Fruit fly (Drosophila melanogaster) whole organism, embryonic: ENCODE results near the gene Rpn2.

ENCODE experiments used
- BEAF-32 ChIP-seq: fragments of 200-800 bp; sonication (Bioruptor generic); optimal IDR thresholded peaks from 3 replicates; lab custom pipeline; 2017; ENCODE audit warnings: missing biosample characterization, missing genetic modification characterization, mild to moderate bottlenecking, moderate library complexity, missing genetic modification reagents
- CG11456 ChIP-seq: fragments of 200-800 bp; sonication (Bioruptor generic); IDR thresholded peaks from 3 replicates; pipeline ENCODE4 v1.3.6; 2022; ENCODE audit warnings: missing biosample characterization, missing genetic modification characterization
- CG12071 ChIP-seq: fragments of 200-800 bp; sonication (Bioruptor generic); optimal IDR thresholded peaks from 3 replicates; lab custom pipeline; 2018; ENCODE audit warnings: missing biosample characterization, mild to moderate bottlenecking, missing genetic modification characterization
- CG12659 ChIP-seq: fragments of 200-800 bp; sonication (Bioruptor generic); optimal IDR thresholded peaks from 3 replicates; lab custom pipeline; 2017; ENCODE audit warnings: mild to moderate bottlenecking, missing biosample characterization, missing genetic modification reagents, missing genetic modification characterization
- CG13424 ChIP-seq: fragments of 200-800 bp; sonication (Bioruptor generic); optimal IDR thresholded peaks from 2 replicates; lab custom pipeline; 2019; ENCODE audit warnings: missing biosample characterization, mild to moderate bottlenecking, missing genetic modification characterization, moderate library complexity
- CG14014 ChIP-seq: fragments of 200-800 bp; sonication (Bioruptor generic); IDR thresholded peaks from 2 replicates; pipeline ENCODE4 v1.3.6; 2022; ENCODE audit warnings: missing biosample characterization, missing genetic modification characterization
- CG14965 ChIP-seq: fragments of 200-800 bp; sonication (Bioruptor generic); optimal IDR thresholded peaks from 2 replicates; lab custom pipeline; 2016; ENCODE audit warnings: missing biosample characterization, missing genetic modification characterization, borderline replicate concordance
- CG15479 ChIP-seq: fragments of 200-800 bp; sonication (Bioruptor generic); optimal IDR thresholded peaks from 3 replicates; lab custom pipeline; 2019; ENCODE audit warnings: missing biosample characterization, mild to moderate bottlenecking, missing genetic modification characterization, moderate library complexity
- CG15601 ChIP-seq: fragments of 200-800 bp; sonication (Bioruptor generic); optimal IDR thresholded peaks from 3 replicates; lab custom pipeline; 2019; ENCODE audit warnings: missing biosample characterization, mild to moderate bottlenecking, missing genetic modification characterization, moderate library complexity
- CG1647 ChIP-seq: fragments of 200-800 bp; sonication (Bioruptor generic); optimal IDR thresholded peaks from 3 replicates; lab custom pipeline; 2016; ENCODE audit warnings: missing biosample characterization, missing genetic modification characterization
- CG17612 ChIP-seq: fragments of 200-800 bp; sonication (Bioruptor generic); IDR thresholded peaks from 2 replicates; pipeline ENCODE4 v1.3.6; 2022; ENCODE audit warnings: missing biosample characterization, missing genetic modification characterization
- CG17912 ChIP-seq: fragments of 200-800 bp; sonication (Bioruptor generic); optimal IDR thresholded peaks from 2 replicates; lab custom pipeline; 2018; ENCODE audit warnings: missing biosample characterization, mild to moderate bottlenecking, missing genetic modification characterization
- CG18011 ChIP-seq: fragments of 200-800 bp; sonication (Bioruptor generic); optimal IDR thresholded peaks from 2 replicates; lab custom pipeline; 2017; ENCODE audit warnings: missing biosample characterization, missing genetic modification characterization, mild to moderate bottlenecking, moderate library complexity, missing genotype
- CG18476 ChIP-seq: fragments of 200-800 bp; sonication (Bioruptor generic); optimal IDR thresholded peaks from 2 replicates; lab custom pipeline; 2016; ENCODE audit warnings: missing biosample characterization, mild to moderate bottlenecking, missing genetic modification characterization
- CG2202 ChIP-seq: fragments of 200-800 bp; sonication (Bioruptor generic); optimal IDR thresholded peaks from 2 replicates; lab custom pipeline; 2018; ENCODE audit warnings: missing biosample characterization, mild to moderate bottlenecking, missing genetic modification characterization
- CG30020 ChIP-seq: fragments of 200-800 bp; optimal IDR thresholded peaks from 2 replicates; lab custom pipeline; 2019; ENCODE audit warnings: missing biosample characterization, mild to moderate bottlenecking, missing genetic modification characterization, moderate library complexity
- CG3281 ChIP-seq: fragments of 200-800 bp; sonication (Bioruptor generic); optimal IDR thresholded peaks from 3 replicates; lab custom pipeline; 2017; ENCODE audit warnings: missing biosample characterization, mild to moderate bottlenecking, missing genetic modification characterization
- CG3726 ChIP-seq: fragments of 200-800 bp; sonication (Bioruptor generic); IDR thresholded peaks from 3 replicates; pipeline ENCODE4, ENCODE4 v1.3.6; 2022; ENCODE audit warnings: missing biosample characterization, missing genetic modification characterization
- CG4404 ChIP-seq: fragments of 200-800 bp; sonication (Bioruptor generic); IDR thresholded peaks from 2 replicates; pipeline ENCODE4 v1.3.6; 2022; ENCODE audit warnings: missing biosample characterization, missing genetic modification characterization
- CG5245 ChIP-seq: fragments of 200-800 bp; sonication (Bioruptor generic); optimal IDR thresholded peaks from 3 replicates; lab custom pipeline; 2016; ENCODE audit warnings: missing biosample characterization, missing genetic modification characterization
- CG6254 ChIP-seq: fragments of 200-800 bp; sonication (Bioruptor generic); optimal IDR thresholded peaks from 3 replicates; lab custom pipeline; 2017; ENCODE audit warnings: mild to moderate bottlenecking, missing biosample characterization, missing genetic modification reagents, missing genetic modification characterization
- CG6654 ChIP-seq: fragments of 200-800 bp; sonication (Bioruptor generic); optimal IDR thresholded peaks from 2 replicates; lab custom pipeline; 2017; ENCODE audit warnings: missing biosample characterization, mild to moderate bottlenecking, missing genetic modification characterization
- CG6683 ChIP-seq: fragments of 200-800 bp; sonication (Bioruptor generic); optimal IDR thresholded peaks from 2 replicates; lab custom pipeline; 2017; ENCODE audit warnings: missing biosample characterization, mild to moderate bottlenecking, missing genetic modification characterization, missing genetic modification reagents
- CG6813 ChIP-seq: fragments of 200-800 bp; sonication (Bioruptor generic); optimal IDR thresholded peaks from 2 replicates; lab custom pipeline; 2017; ENCODE audit warnings: missing biosample characterization, missing genetic modification characterization, mild to moderate bottlenecking, moderate library complexity, missing genetic modification reagents
- CG6854 ChIP-seq: fragments of 200-800 bp; sonication (Bioruptor generic); optimal IDR thresholded peaks from 3 replicates; lab custom pipeline; 2017; ENCODE audit warnings: missing biosample characterization, mild to moderate bottlenecking, missing genetic modification characterization
- CG7987 ChIP-seq: fragments of 200-800 bp; sonication (Bioruptor generic); optimal IDR thresholded peaks from 2 replicates; lab custom pipeline; 2018; ENCODE audit warnings: missing biosample characterization, mild to moderate bottlenecking, missing genetic modification characterization, moderate library complexity
- D ChIP-seq, 2 experiments: fragments of 200-800 bp in 1 of 2; fragments of >200 bp in 1 of 2; sonication (Bioruptor generic) in 1 of 2; optimal IDR thresholded peaks; 2 replicates in 1 of 2; 3 replicates in 1 of 2; lab custom pipeline; 2017; ENCODE audit warnings: mild to moderate bottlenecking in 1 of 2, missing biosample characterization in 1 of 2, missing genetic modification characterization in 1 of 2, missing genetic modification reagents in 1 of 2
- D19B ChIP-seq: fragments of 200-800 bp; sonication (Bioruptor generic); optimal IDR thresholded peaks from 2 replicates; lab custom pipeline; 2017; ENCODE audit warnings: missing biosample characterization, mild to moderate bottlenecking, missing genetic modification characterization
- Dp ChIP-seq: fragments of 200-800 bp; sonication (Bioruptor generic); optimal IDR thresholded peaks from 2 replicates; lab custom pipeline; 2018; ENCODE audit warnings: missing biosample characterization, mild to moderate bottlenecking, missing genetic modification characterization, moderate library complexity
- Dref ChIP-seq: fragments of 200-800 bp; sonication (Bioruptor generic); IDR thresholded peaks from 2 replicates; pipeline ENCODE4 v1.3.6; 2022; ENCODE audit warnings: missing biosample characterization, missing genetic modification characterization
- Fer1 ChIP-seq: fragments of 200-800 bp; sonication (Bioruptor generic); optimal IDR thresholded peaks from 2 replicates; lab custom pipeline; 2017; ENCODE audit warnings: missing biosample characterization, mild to moderate bottlenecking, missing genetic modification characterization
- H15 ChIP-seq: fragments of 200-800 bp; sonication (Bioruptor generic); IDR thresholded peaks from 3 replicates; pipeline ENCODE4 v1.3.6; 2022; ENCODE audit warnings: missing biosample characterization, missing genetic modification characterization
- MESR4 ChIP-seq: fragments of 200-800 bp; sonication (Bioruptor generic); optimal IDR thresholded peaks from 2 replicates; lab custom pipeline; 2018; ENCODE audit warnings: missing biosample characterization, mild to moderate bottlenecking, missing genetic modification characterization, moderate library complexity
- Ptx1 ChIP-seq: fragments of 200-800 bp; sonication (Bioruptor generic); IDR thresholded peaks from 2 replicates; pipeline ENCODE4 v1.3.6; 2022; ENCODE audit warnings: missing biosample characterization, missing genetic modification characterization
- Spps ChIP-seq: fragments of 200-800 bp; sonication (Bioruptor generic); optimal IDR thresholded peaks from 2 replicates; lab custom pipeline; 2018; ENCODE audit warnings: missing biosample characterization, mild to moderate bottlenecking, missing genetic modification characterization
- Trl ChIP-seq, 3 experiments: fragments of >200 bp in 2 of 3; fragments of 200-800 bp in 1 of 3; sonication (Bioruptor generic) in 1 of 3; optimal IDR thresholded peaks; 2 replicates in 1 of 3; 3 replicates in 2 of 3; lab custom pipeline; 2016 to 2017; ENCODE audit warnings: missing biosample characterization in 1 of 3, missing genetic modification characterization in 1 of 3
- bsh ChIP-seq, 2 experiments: fragments of 200-800 bp; sonication (Bioruptor generic); optimal IDR thresholded peaks; 2 replicates each; lab custom pipeline; 2017 to 2018; ENCODE audit warnings: mild to moderate bottlenecking in 2 of 2, missing biosample characterization in 2 of 2, missing genetic modification characterization in 2 of 2, moderate library complexity in 1 of 2
- chn ChIP-seq: fragments of 200-800 bp; sonication (Bioruptor generic); optimal IDR thresholded peaks from 2 replicates; lab custom pipeline; 2016; ENCODE audit warnings: missing biosample characterization, missing genetic modification characterization
- crol ChIP-seq: fragments of 200-800 bp; sonication (Bioruptor generic); IDR thresholded peaks from 2 replicates; pipeline ENCODE4 v1.3.6; 2022; ENCODE audit warnings: missing biosample characterization, missing genetic modification characterization
- grn ChIP-seq: fragments of 200-800 bp; sonication (Bioruptor generic); optimal IDR thresholded peaks from 3 replicates; lab custom pipeline; 2017; ENCODE audit warnings: missing biosample characterization, missing genetic modification characterization
- lbe ChIP-seq: fragments of 200-800 bp; sonication (Bioruptor generic); optimal IDR thresholded peaks from 2 replicates; lab custom pipeline; 2016; ENCODE audit warnings: missing biosample characterization, mild to moderate bottlenecking, missing genetic modification characterization
- pb ChIP-seq: fragments of 200-800 bp; sonication (Bioruptor generic); optimal IDR thresholded peaks from 3 replicates; lab custom pipeline; 2016; ENCODE audit warnings: missing biosample characterization, missing genetic modification characterization
- tin ChIP-seq: fragments of 200-800 bp; sonication (Bioruptor generic); optimal IDR thresholded peaks from 3 replicates; lab custom pipeline; 2016; ENCODE audit warnings: missing biosample characterization, missing genetic modification characterization
- wor ChIP-seq: fragments of 200-800 bp; sonication (Bioruptor generic); IDR thresholded peaks from 2 replicates; pipeline ENCODE4 v1.3.6; 2022; ENCODE audit warnings: missing biosample characterization, missing genetic modification characterization
- z ChIP-seq: fragments of 200-800 bp; sonication (Bioruptor generic); IDR thresholded peaks from 3 replicates; pipeline ENCODE4 v1.3.6; 2022; ENCODE audit warnings: missing biosample characterization, missing genetic modification characterization
- zfh2 ChIP-seq: fragments of 200-800 bp; sonication (Bioruptor generic); optimal IDR thresholded peaks from 2 replicates; lab custom pipeline; 2016; ENCODE audit warnings: missing biosample characterization, missing genetic modification characterization

Rpn2 gene

DNA sequence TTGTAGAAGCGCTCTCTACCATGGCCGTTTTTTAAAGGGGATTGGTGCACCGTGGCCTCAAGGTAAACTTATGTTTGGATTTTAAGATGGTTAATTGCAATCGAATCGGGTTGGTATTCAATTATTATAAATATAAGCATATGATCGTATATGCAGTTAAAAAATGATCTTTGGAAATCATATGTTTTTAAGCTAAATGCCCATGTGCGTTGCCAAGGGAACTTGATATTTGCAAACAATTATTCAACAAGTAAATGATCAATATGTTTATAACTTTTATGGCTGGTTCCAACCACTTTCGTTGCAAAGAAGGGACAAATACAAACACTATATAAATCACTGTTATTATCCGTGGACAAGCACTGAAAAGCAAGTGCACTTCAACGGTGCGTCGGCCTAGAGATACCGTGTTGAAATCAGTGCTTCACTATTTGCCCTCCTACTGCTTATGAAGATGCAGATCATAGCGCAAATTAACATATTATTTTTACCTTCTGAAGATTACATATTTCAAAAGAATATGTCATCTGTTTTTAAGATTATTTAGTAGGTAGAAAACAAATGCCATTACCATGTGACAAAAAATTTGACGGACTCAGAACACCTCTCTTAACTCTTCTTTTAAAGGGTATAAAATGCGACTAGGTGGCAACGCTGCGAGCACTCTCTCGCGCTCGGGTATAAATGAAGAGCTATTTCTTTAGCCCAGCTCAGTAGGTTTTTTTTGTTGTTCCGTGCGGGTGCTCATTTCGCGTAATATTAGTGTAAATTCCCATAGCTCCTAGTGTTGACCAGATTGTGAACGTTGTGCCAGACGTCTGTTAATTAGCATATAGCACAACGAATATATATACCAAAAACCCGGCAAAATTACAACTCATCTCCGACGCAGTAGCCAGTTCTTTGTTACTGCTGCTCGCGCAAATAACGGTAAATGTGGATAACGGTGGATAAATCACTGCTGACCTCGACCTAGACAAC lies 4.4 kb downstream of the Rpn2 start, which contains the start of gene rdog (continued):
- TF ChIP-seq CG6683 (GFP tag; lab: Kevin White, UChicago): no peak
- peak; percentile 36 for TF ChIP-seq CG6654 (GFP tag; lab: Kevin White, UChicago)
- peak; percentile 46 for TF ChIP-seq CG7987 (GFP tag; lab: Kevin White, UChicago)
- peak; percentile 59 for TF ChIP-seq Ptx1
- TF ChIP-seq Spps (tag; lab: Kevin White, UChicago): peak; percentile 50
- no peak for TF ChIP-seq Dref (GFP tag; lab: Robert Waterston, UW)
- TF ChIP-seq Trl (optimal IDR thresholded peaks at IDR 0.05; lab: Kevin White, UChicago): peak; percentile 57 to 74
- TF ChIP-seq Trl (GFP tag; optimal IDR thresholded peaks at IDR 0.05; lab: Kevin White, UChicago): peak; percentile 76
- TF ChIP-seq H15: 0 out of 3 replicates have a peak, but pooled peaks have one; percentile 17
- TF ChIP-seq CG14965 (GFP tag; lab: Kevin White, UChicago): no peak
- peak; percentile 35 to 77 for TF ChIP-seq bsh (GFP tag; optimal IDR thresholded peaks at IDR 0.05; lab: Kevin White, UChicago)
- peak; percentile 88 for TF ChIP-seq chn (GFP tag; lab: Kevin White, UChicago)
- peak; percentile 81 for TF ChIP-seq CG12659 (GFP tag; lab: Kevin White, UChicago)
- TF ChIP-seq CG30020: peak; percentile 46
- peak; percentile 69 for TF ChIP-seq CG4404 (GFP tag; lab: Robert Waterston, UW)
- peak; percentile 47 for TF ChIP-seq CG1647
- peak; percentile 77 for TF ChIP-seq CG13424 (tag; lab: Kevin White, UChicago)
- no peak for TF ChIP-seq BEAF-32 (GFP tag; lab: Kevin White, UChicago)
- TF ChIP-seq CG11456: 0 out of 3 replicates have a peak, but pooled peaks have one; percentile 61
- peak; percentile 1 for TF ChIP-seq CG18011 (GFP tag; lab: Kevin White, UChicago)
- TF ChIP-seq CG3281 (GFP tag; lab: Kevin White, UChicago): peak; percentile 84
- TF ChIP-seq CG5245 (GFP tag; lab: Kevin White, UChicago): peak; percentile 57
- peak; percentile 67 for TF ChIP-seq CG15601
- TF ChIP-seq CG14014 (GFP tag; lab: Robert Waterston, UW): peak; percentile 40; the same call in 1 of the 2 replicates
- peak; percentile 49 for TF ChIP-seq lbe (GFP tag; lab: Kevin White, UChicago)
- peak; percentile 65 for TF ChIP-seq grn (GFP tag; lab: Kevin White, UChicago)
- TF ChIP-seq crol (GFP tag; lab: Robert Waterston, UW): no peak
- TF ChIP-seq CG3726 (GFP tag; lab: Robert Waterston, UW): no peak
- TF ChIP-seq CG6854 (GFP tag; lab: Kevin White, UChicago): peak; percentile 72
- TF ChIP-seq pb (GFP tag; lab: Kevin White, UChicago): peak; percentile 28
- TF ChIP-seq D19B (GFP tag; lab: Kevin White, UChicago): peak; percentile 99
- TF ChIP-seq z: no peak; the same call in 2 of the 3 replicates
- peak; percentile 41 for TF ChIP-seq CG6254
- peak; percentile 54 for TF ChIP-seq CG2202
- TF ChIP-seq CG17912 (GFP tag; lab: Kevin White, UChicago): no peak
- TF ChIP-seq MESR4: peak; percentile 3
- peak; percentile 4 for TF ChIP-seq CG6813
- no peak; the same call in 1 of the 2 replicates for TF ChIP-seq wor
- peak; percentile 79 for TF ChIP-seq Fer1 (GFP tag; lab: Kevin White, UChicago)
- peak; percentile 85 for TF ChIP-seq tin (GFP tag; lab: Kevin White, UChicago)
- TF ChIP-seq CG12071 (GFP tag; lab: Kevin White, UChicago): peak; percentile 30
- no peak for TF ChIP-seq Dp (GFP tag; lab: Kevin White, UChicago)
- peak; percentile 76 for TF ChIP-seq zfh2
- TF ChIP-seq D (optimal IDR thresholded peaks at IDR 0.05; lab: Kevin White, UChicago): no peak
- TF ChIP-seq D (GFP tag; optimal IDR thresholded peaks at IDR 0.05; lab: Kevin White, UChicago): peak; percentile 63
- TF ChIP-seq CG17612: no peak
- TF ChIP-seq CG18476 (GFP tag; lab: Kevin White, UChicago): peak; percentile 85
- TF ChIP-seq CG15479 (GFP tag; lab: Kevin White, UChicago): peak; percentile 13
